Worm (Caenorhabditis elegans) whole organism, mixed stage, embryonic: Measurements from ENCODE around the gene cdr-1.

Experiments used
- M03D4.4 ChIP-seq: sonication (generic microtip); optimal IDR thresholded peaks from 2 replicates; lab custom pipeline; 2017; ENCODE audit warnings: mild to moderate bottlenecking, missing genetic modification characterization, missing compliant biosample characterization
- bed-3 ChIP-seq: fragments of 200-800 bp; sonication (Bioruptor generic); optimal IDR thresholded peaks from 3 replicates; lab custom pipeline; 2018; ENCODE audit warnings: mild to moderate bottlenecking, missing genetic modification characterization, moderate library complexity, missing compliant biosample characterization
- blmp-1 ChIP-seq: fragments of 150-350 bp; optimal IDR thresholded peaks from 2 replicates; lab custom pipeline; 2014; ENCODE audit warnings: missing biosample characterization, missing genetic modification characterization
- ceh-39 ChIP-seq: fragments of 150-350 bp; optimal IDR thresholded peaks from 2 replicates; lab custom pipeline; 2014; ENCODE audit warnings: missing biosample characterization, missing genetic modification characterization
- ceh-43 ChIP-seq: fragments of 200-800 bp; sonication (Bioruptor generic); optimal IDR thresholded peaks from 2 replicates; lab custom pipeline; 2018; ENCODE audit warnings: mild to moderate bottlenecking, missing genetic modification characterization, moderate library complexity, missing compliant biosample characterization
- ceh-83 ChIP-seq: fragments of 200-800 bp; sonication (Bioruptor generic); optimal IDR thresholded peaks from 2 replicates; lab custom pipeline; 2018; ENCODE audit warnings: mild to moderate bottlenecking, missing genetic modification characterization, missing compliant biosample characterization
- ces-1 ChIP-seq: fragments of 150-350 bp; optimal IDR thresholded peaks from 2 replicates; lab custom pipeline; 2014; ENCODE audit warnings: missing biosample characterization, missing genetic modification reagents, missing genetic modification characterization
- cnd-1 ChIP-seq: fragments of 200-800 bp; sonication (Bioruptor generic); optimal IDR thresholded peaks from 2 replicates; lab custom pipeline; 2018; ENCODE audit warnings: mild to moderate bottlenecking, missing genetic modification characterization, missing compliant biosample characterization
- drap-1 ChIP-seq: fragments of 200-800 bp; sonication (Bioruptor generic); optimal IDR thresholded peaks from 3 replicates; lab custom pipeline; 2018; ENCODE audit warnings: mild to moderate bottlenecking, missing genetic modification characterization, missing compliant biosample characterization
- elt-1 ChIP-seq: sonication (generic microtip); optimal IDR thresholded peaks from 2 replicates; lab custom pipeline; 2017; ENCODE audit warnings: missing genetic modification characterization, mild to moderate bottlenecking, missing compliant biosample characterization, antibody characterized with exemption, moderate library complexity, borderline replicate concordance; ENCODE audit not compliant: insufficient read depth
- ham-2 ChIP-seq: fragments of 200-800 bp; sonication (Bioruptor generic); optimal IDR thresholded peaks from 2 replicates; lab custom pipeline; 2018; ENCODE audit warnings: mild to moderate bottlenecking, missing genetic modification characterization, missing compliant biosample characterization
- hlh-1 ChIP-seq: fragments of 150-350 bp; optimal IDR thresholded peaks from 2 replicates; lab custom pipeline; 2014; ENCODE audit warnings: missing biosample characterization, missing genetic modification reagents, missing genetic modification characterization
- lin-13 ChIP-seq: fragments of 150-350 bp; optimal IDR thresholded peaks from 2 replicates; lab custom pipeline; 2014; ENCODE audit warnings: missing biosample characterization, missing genetic modification characterization
- lin-32 ChIP-seq: fragments of 200-800 bp; sonication (Bioruptor generic); optimal IDR thresholded peaks from 2 replicates; lab custom pipeline; 2018; ENCODE audit warnings: mild to moderate bottlenecking, missing genetic modification characterization, missing compliant biosample characterization
- lsy-2 ChIP-seq: fragments of 150-350 bp; optimal IDR thresholded peaks from 2 replicates; lab custom pipeline; 2014; ENCODE audit warnings: missing biosample characterization, missing genetic modification characterization
- mab-5 ChIP-seq: fragments of 150-350 bp; optimal IDR thresholded peaks from 2 replicates; lab custom pipeline; 2014; ENCODE audit warnings: missing biosample characterization, missing genetic modification characterization
- mep-1 ChIP-seq: fragments of 150-350 bp; optimal IDR thresholded peaks from 2 replicates; lab custom pipeline; 2017; ENCODE audit warnings: missing biosample characterization, missing genetic modification reagents, missing genetic modification characterization, inconsistent platforms
- mls-2 ChIP-seq: sonication (generic microtip); optimal IDR thresholded peaks from 2 replicates; lab custom pipeline; 2016; ENCODE audit warnings: mild to moderate bottlenecking, missing genetic modification characterization, moderate library complexity, missing compliant biosample characterization
- nhr-12 ChIP-seq: fragments of 150-350 bp; optimal IDR thresholded peaks from 2 replicates; lab custom pipeline; 2014; ENCODE audit warnings: missing biosample characterization, missing genetic modification characterization
- nhr-2 ChIP-seq: fragments of 150-350 bp; optimal IDR thresholded peaks from 2 replicates; lab custom pipeline; 2014; ENCODE audit warnings: missing biosample characterization, missing genetic modification characterization
- nhr-237 ChIP-seq: fragments of 150-350 bp; optimal IDR thresholded peaks from 2 replicates; lab custom pipeline; 2014; ENCODE audit warnings: missing biosample characterization, missing genetic modification characterization
- nhr-28 ChIP-seq: fragments of 150-350 bp; optimal IDR thresholded peaks from 2 replicates; lab custom pipeline; 2014; ENCODE audit warnings: missing biosample characterization, missing genetic modification characterization
- pha-4 ChIP-seq: fragments of 150-350 bp; optimal IDR thresholded peaks from 2 replicates; lab custom pipeline; 2018; ENCODE audit warnings: missing biosample characterization, missing genetic modification reagents, missing genetic modification characterization
- sem-2 ChIP-seq: fragments of 200-800 bp; sonication (Bioruptor generic); optimal IDR thresholded peaks from 2 replicates; lab custom pipeline; 2018; ENCODE audit warnings: mild to moderate bottlenecking, missing genetic modification characterization, missing compliant biosample characterization
- snpc-4 ChIP-seq: fragments of 150-350 bp; optimal IDR thresholded peaks from 2 replicates; lab custom pipeline; 2014; ENCODE audit warnings: missing biosample characterization, missing genetic modification characterization
- sptf-1 ChIP-seq: sonication (generic microtip); optimal IDR thresholded peaks from 2 replicates; lab custom pipeline; 2017; ENCODE audit warnings: mild to moderate bottlenecking, missing genetic modification characterization, moderate library complexity, missing compliant biosample characterization
- tbx-8 ChIP-seq: fragments of 200-800 bp; sonication (Bioruptor generic); optimal IDR thresholded peaks from 2 replicates; lab custom pipeline; 2018; ENCODE audit warnings: mild to moderate bottlenecking, missing genetic modification characterization, moderate library complexity, missing compliant biosample characterization
- unc-120 ChIP-seq: sonication (generic microtip); optimal IDR thresholded peaks from 2 replicates; lab custom pipeline; 2017; ENCODE audit warnings: missing genetic modification characterization, missing compliant biosample characterization; ENCODE audit not compliant: poor library complexity, severe bottlenecking
- unc-39 ChIP-seq: fragments of 150-350 bp; optimal IDR thresholded peaks from 2 replicates; lab custom pipeline; 2014; ENCODE audit warnings: missing biosample characterization, missing genetic modification characterization
- unc-62 ChIP-seq: fragments of 150-350 bp; optimal IDR thresholded peaks from 2 replicates; lab custom pipeline; 2014; ENCODE audit warnings: missing biosample characterization, missing genetic modification reagents, missing genetic modification characterization
- zip-8 ChIP-seq: fragments of 150-350 bp; optimal IDR thresholded peaks from 2 replicates; lab custom pipeline; 2014; ENCODE audit warnings: missing biosample characterization, missing genetic modification characterization
- ztf-11 ChIP-seq: fragments of 150-350 bp; optimal IDR thresholded peaks from 2 replicates; lab custom pipeline; 2014; ENCODE audit warnings: missing biosample characterization, missing genetic modification characterization

The cdr-1 gene

DNA sequence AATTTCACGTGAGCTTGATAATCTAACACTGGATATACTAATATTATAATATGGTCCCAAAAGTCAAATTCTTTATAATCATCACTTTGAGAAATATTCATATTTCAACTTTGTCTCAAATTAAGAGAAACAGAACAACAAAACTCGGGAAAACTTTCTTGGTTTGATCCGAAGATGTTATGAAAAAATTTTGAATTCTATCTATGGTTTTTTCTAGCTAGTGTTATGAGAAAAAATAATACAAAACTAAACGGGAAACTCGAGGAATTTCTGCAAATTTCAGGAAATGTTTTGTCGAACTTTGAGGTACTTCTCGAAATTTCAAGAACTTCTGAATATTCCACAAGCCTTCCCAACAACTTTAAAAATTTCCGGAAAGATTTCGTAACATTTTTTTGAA is 29.8 kb downstream of the cdr-1 start, which contains the start of gene srw-59:
srw-59 (minus strand) TSS at position 101 of the 400 bp plus-strand sequence.
- TF ChIP-seq ceh-83 (no peak), snpc-4 (tag; lab: Kevin White, UChicago) (no peak), unc-62 (GFP tag; lab: Kevin White, UChicago) (no peak), M03D4.4 (tag; lab: Kevin White, UChicago) (no peak)

- TF ChIP-seq ham-2 (GFP tag; lab: Kevin White, UChicago) (no peak), ztf-11 (tag; lab: Kevin White, UChicago) (no peak), snpc-4 (tag; lab: Kevin White, UChicago) (no peak), ces-1 (GFP tag; lab: Kevin White, UChicago) (no peak), unc-62 (GFP tag; lab: Kevin White, UChicago) (no peak), sem-2 (GFP tag; lab: Kevin White, UChicago) (no peak), tbx-8 (no peak), nhr-237 (tag; lab: Kevin White, UChicago) (no peak), mls-2 (tag; lab: Kevin White, UChicago) (no peak), unc-120 (tag; lab: Kevin White, UChicago) (no peak), hlh-1 (tag; lab: Kevin White, UChicago) (no peak), lin-32 (GFP tag; lab: Kevin White, UChicago) (no peak), nhr-28 (no peak), sptf-1 (tag; lab: Kevin White, UChicago) (no peak), lin-13 (tag; lab: Kevin White, UChicago) (no peak), ceh-39 (tag; lab: Kevin White, UChicago) (no peak), elt-1 (no peak), mab-5 (tag; lab: Kevin White, UChicago) (no peak), cnd-1 (no peak), mep-1 (tag; lab: Kevin White, UChicago) (no peak)
These were observed 31.7 kb downstream of the cdr-1 start, which contains the start of gene srw-56 for ce11 chrV:15952762-15953161. srw-56 (minus strand) TSS chrV:15952862.

- TF ChIP-seq sem-2 (GFP tag; lab: Kevin White, UChicago) (no peak), ceh-39 (tag; lab: Kevin White, UChicago) (no peak), unc-62 (GFP tag; lab: Kevin White, UChicago) (no peak), ces-1 (GFP tag; lab: Kevin White, UChicago) (no peak), nhr-2 (tag; lab: Kevin White, UChicago) (no peak), lin-32 (GFP tag; lab: Kevin White, UChicago) (no peak), pha-4 (no peak), ceh-83 (no peak), nhr-12 (tag; lab: Kevin White, UChicago) (no peak), nhr-28 (no peak), sptf-1 (tag; lab: Kevin White, UChicago) (no peak), mab-5 (tag; lab: Kevin White, UChicago) (no peak), drap-1 (GFP tag; lab: Kevin White, UChicago) (no peak), nhr-237 (tag; lab: Kevin White, UChicago) (no peak), ceh-43 (GFP tag; lab: Kevin White, UChicago) (no peak), M03D4.4 (tag; lab: Kevin White, UChicago) (no peak), unc-39 (no peak), unc-120 (tag; lab: Kevin White, UChicago) (no peak), mep-1 (tag; lab: Kevin White, UChicago) (no peak), lin-13 (tag; lab: Kevin White, UChicago) (no peak)
These were observed 33.8 kb downstream of the cdr-1 start, which contains the start of gene srw-57 for ce11 chrV:15954932-15955331. srw-57 (minus strand) TSS chrV:15955032.

ce11 chrV:15955497-15955896 is 34.4 kb downstream of the cdr-1 start, which contains the start of gene srh-186:
srh-186 (plus strand) TSS chrV:15955797.
- TF ChIP-seq sem-2 (GFP tag; lab: Kevin White, UChicago) (no peak), lsy-2 (no peak), lin-32 (GFP tag; lab: Kevin White, UChicago) (no peak), ceh-39 (tag; lab: Kevin White, UChicago) (no peak), zip-8 (tag; lab: Kevin White, UChicago) (no peak), nhr-28 (no peak), ham-2 (GFP tag; lab: Kevin White, UChicago) (no peak), ceh-83 (no peak), blmp-1 (tag; lab: Kevin White, UChicago) (no peak), bed-3 (GFP tag; lab: Kevin White, UChicago) (no peak), mab-5 (tag; lab: Kevin White, UChicago) (no peak), ceh-43 (GFP tag; lab: Kevin White, UChicago) (no peak)
